Worm (Caenorhabditis elegans) whole organism, young adult: ENCODE data around the gene srz-105.

Source experiments
- F10E7.11 ChIP-seq: sonication (generic microtip); optimal IDR thresholded peaks from 2 replicates; lab custom pipeline; 2017; ENCODE audit warnings: mild to moderate bottlenecking, missing genetic modification characterization, moderate library complexity, missing compliant biosample characterization
- athp-1 ChIP-seq: sonication (generic microtip); optimal IDR thresholded peaks from 2 replicates; lab custom pipeline; 2017; ENCODE audit warnings: mild to moderate bottlenecking, missing genetic modification characterization, missing compliant biosample characterization
- ceh-100 ChIP-seq: fragments of 200-800 bp; sonication (Bioruptor generic); IDR thresholded peaks from 2 replicates; pipeline ENCODE4 v1.3.6; 2022; ENCODE audit warnings: missing genetic modification reagents, missing genetic modification characterization, missing compliant biosample characterization
- chd-7 ChIP-seq: sonication (generic microtip); optimal IDR thresholded peaks from 2 replicates; lab custom pipeline; 2016; ENCODE audit warnings: mild to moderate bottlenecking, missing genetic modification characterization, moderate library complexity, missing compliant biosample characterization
- efl-1 ChIP-seq: fragments of 150-350 bp; optimal IDR thresholded peaks from 2 replicates; lab custom pipeline; 2014; ENCODE audit warnings: missing biosample characterization, missing genetic modification reagents, missing genetic modification characterization
- ekl-4 ChIP-seq: fragments of 200-800 bp; sonication (Bioruptor generic); IDR thresholded peaks from 2 replicates; pipeline ENCODE4 v1.3.6; 2022; ENCODE audit warnings: missing genetic modification reagents, missing genetic modification characterization, missing compliant biosample characterization
- pha-4 ChIP-seq: fragments of 150-350 bp; sonication (generic microtip); optimal IDR thresholded peaks from 2 replicates; lab custom pipeline; 2014; ENCODE audit warnings: missing biosample characterization, missing genetic modification reagents, missing genetic modification characterization
- snpc-4 ChIP-seq, 5 experiments: fragments of 150-350 bp in 1 of 5; sonication (generic microtip) in 4 of 5; optimal IDR thresholded peaks; 2 replicates each; lab custom pipeline; 2014 to 2018; ENCODE audit warnings: missing genetic modification characterization in 5 of 5, missing biosample characterization in 3 of 5, antibody characterized with exemption in 2 of 5, mild to moderate bottlenecking in 2 of 5, missing compliant biosample characterization in 2 of 5, missing genotype in 2 of 5, moderate library complexity in 2 of 5, missing genetic modification reagents in 1 of 5
- unc-130 ChIP-seq: sonication (generic microtip); optimal IDR thresholded peaks from 2 replicates; lab custom pipeline; 2016; ENCODE audit warnings: missing genetic modification reagents, missing genetic modification characterization, missing compliant biosample characterization

ce11 chrIV:16298851-16299250 lies 25.8 kb upstream of the srz-105 start, which contains the start of gene srz-72:
- TF ChIP-seq snpc-4 (GFP tag; optimal IDR thresholded peaks at IDR 0.05; lab: Kevin White, UChicago) (no peak), snpc-4 (tag; optimal IDR thresholded peaks at IDR 0.05; lab: Kevin White, UChicago) (no peak), ekl-4 (GFP tag; lab: Robert Waterston, UW) (no peak), ceh-100 (no peak), athp-1 (tag; lab: Kevin White, UChicago) (no peak), pha-4 (no peak), chd-7 (tag; lab: Kevin White, UChicago) (no peak), efl-1 (no peak), unc-130 (no peak), F10E7.11 (tag; lab: Kevin White, UChicago) (no peak)
